Fruit fly (Drosophila melanogaster) whole organism: Measurements from ENCODE around the gene fal.

Experiments used
- CG8478 ChIP-seq: fragments of >200 bp; optimal IDR thresholded peaks from 2 replicates; lab custom pipeline; 2018; ENCODE audit warnings: inconsistent platforms
- Dll ChIP-seq: fragments of >200 bp; optimal IDR thresholded peaks from 2 replicates; lab custom pipeline; 2017
- EcR ChIP-seq, 2 experiments: fragments of >200 bp; optimal IDR thresholded peaks; 2 replicates each; lab custom pipeline; 2017; ENCODE audit warnings: missing biosample characterization in 2 of 2, missing genetic modification characterization in 2 of 2, missing genetic modification reagents in 2 of 2
- pan ChIP-seq: fragments of >200 bp; optimal IDR thresholded peaks from 2 replicates; lab custom pipeline; 2017
- psq ChIP-seq: fragments of >200 bp; optimal IDR thresholded peaks from 2 replicates; lab custom pipeline; 2017
- usp ChIP-seq: fragments of >200 bp; optimal IDR thresholded peaks from 2 replicates; lab custom pipeline; 2017; ENCODE audit warnings: missing biosample characterization, missing genetic modification characterization, mixed read lengths

Gene fal

dm6 chr3L:19316638-19317037, 22.3 kb downstream of the fal start:
- TF ChIP-seq Dll, result no peak
- no peak for TF ChIP-seq usp (GFP tag; lab: Kevin White, UChicago)
- TF ChIP-seq EcR (GFP tag; optimal IDR thresholded peaks at IDR 0.05; lab: Kevin White, UChicago), result no peak
- TF ChIP-seq CG8478 (lab: Kevin White, UChicago), result no peak
- no peak for TF ChIP-seq pan (lab: Kevin White, UChicago)
- TF ChIP-seq psq, result no peak

- no peak for TF ChIP-seq CG8478 (lab: Kevin White, UChicago)
- no peak for TF ChIP-seq usp (GFP tag; lab: Kevin White, UChicago)
- no peak for TF ChIP-seq EcR (GFP tag; optimal IDR thresholded peaks at IDR 0.05; lab: Kevin White, UChicago)
Measured at dm6 chr3L:19326029-19326428, 31.7 kb downstream of the fal start.

dm6 chr3L:19327223-19327622, 32.9 kb downstream of the fal start:
- TF ChIP-seq usp (GFP tag; lab: Kevin White, UChicago) (no peak), EcR (GFP tag; optimal IDR thresholded peaks at IDR 0.05; lab: Kevin White, UChicago) (no peak), CG8478 (lab: Kevin White, UChicago) (no peak), psq (no peak), Dll (no peak), pan (lab: Kevin White, UChicago) (no peak)

dm6 chr3L:19328076-19328475, 33.7 kb downstream of the fal start:
- TF ChIP-seq usp (GFP tag; lab: Kevin White, UChicago), result no peak
- no peak for TF ChIP-seq pan (lab: Kevin White, UChicago)
- no peak for TF ChIP-seq Dll
- TF ChIP-seq CG8478 (lab: Kevin White, UChicago), result no peak
- TF ChIP-seq psq, result no peak
- TF ChIP-seq EcR (GFP tag; optimal IDR thresholded peaks at IDR 0.05; lab: Kevin White, UChicago), result no peak

dm6 chr3L:19329499-19329898, 35.1 kb downstream of the fal start:
- TF ChIP-seq pan (lab: Kevin White, UChicago) (no peak), usp (GFP tag; lab: Kevin White, UChicago) (no peak), EcR (GFP tag; optimal IDR thresholded peaks at IDR 0.05; lab: Kevin White, UChicago) (no peak), Dll (no peak), CG8478 (lab: Kevin White, UChicago) (no peak), psq (no peak)

dm6 chr3L:19331763-19332162, 37.4 kb downstream of the fal start:
- TF ChIP-seq pan (lab: Kevin White, UChicago) (no peak), CG8478 (lab: Kevin White, UChicago) (no peak), usp (GFP tag; lab: Kevin White, UChicago) (no peak), psq (no peak), EcR (GFP tag; optimal IDR thresholded peaks at IDR 0.05; lab: Kevin White, UChicago) (no peak), Dll (no peak)

- TF ChIP-seq usp (GFP tag; lab: Kevin White, UChicago), result no peak
- no peak for TF ChIP-seq Dll
- no peak for TF ChIP-seq pan (lab: Kevin White, UChicago)
- TF ChIP-seq EcR (GFP tag; optimal IDR thresholded peaks at IDR 0.05; lab: Kevin White, UChicago), result no peak
- no peak for TF ChIP-seq CG8478 (lab: Kevin White, UChicago)
- no peak for TF ChIP-seq psq
Measured at dm6 chr3L:19336678-19337077, 42.3 kb downstream of the fal start.

dm6 chr3L:19337398-19338086, 43.2 kb downstream of the fal start, which contains the start of gene pip:
Gene pip (minus strand): TSS chr3L:19337609.
- TF ChIP-seq usp (GFP tag; lab: Kevin White, UChicago) (no peak), psq (no peak), CG8478 (lab: Kevin White, UChicago) (no peak), pan (lab: Kevin White, UChicago) (no peak), Dll (no peak), EcR (GFP tag; optimal IDR thresholded peaks at IDR 0.05; lab: Kevin White, UChicago) (no peak)

dm6 chr3L:19338234-19338633, 43.9 kb downstream of the fal start:
- no peak for TF ChIP-seq CG8478 (lab: Kevin White, UChicago)
- no peak for TF ChIP-seq psq
- TF ChIP-seq Dll, result no peak
- no peak for TF ChIP-seq usp (GFP tag; lab: Kevin White, UChicago)
- no peak for TF ChIP-seq pan (lab: Kevin White, UChicago)
- no peak for TF ChIP-seq EcR (GFP tag; optimal IDR thresholded peaks at IDR 0.05; lab: Kevin White, UChicago)

- TF ChIP-seq Dll, result no peak
Measured at dm6 chr3L:19340516-19340915, 46.2 kb downstream of the fal start.
